Worm (Caenorhabditis elegans) whole organism, late embryonic: ENCODE results near the gene arl-3.

Experiments used
- C38D4.7 ChIP-seq: fragments of 200-800 bp; sonication (Bioruptor generic); optimal IDR thresholded peaks from 2 replicates; lab custom pipeline; 2018; ENCODE audit warnings: mild to moderate bottlenecking, missing genetic modification characterization, moderate library complexity, missing compliant biosample characterization
- nfya-1 ChIP-seq: sonication (generic microtip); optimal IDR thresholded peaks from 2 replicates; lab custom pipeline; 2017; ENCODE audit warnings: missing genetic modification characterization, mild to moderate bottlenecking, missing compliant biosample characterization, antibody characterized with exemption, moderate library complexity
- pax-1 ChIP-seq: fragments of 150-350 bp; optimal IDR thresholded peaks from 2 replicates; lab custom pipeline; 2014; ENCODE audit warnings: missing biosample characterization, missing genetic modification characterization

- TF ChIP-seq C38D4.7 (GFP tag; lab: Kevin White, UChicago) (no peak), pax-1 (tag; lab: Kevin White, UChicago) (no peak), nfya-1 (no peak)
Observed at ce11 chrII:14604261-14604660, 2.0 kb upstream of the arl-3 start.
